Fruit fly (Drosophila melanogaster): Measurements from ENCODE around the gene CG10375.

CG10375 gene

dm6 chr3R:23786768-23787631, 19.5 kb downstream of the CG10375 start (continued):
- TF ChIP-seq pan (optimal IDR thresholded peaks at IDR 0.05) (no peak), pan (GFP tag; optimal IDR thresholded peaks at IDR 0.05 in 1 of 2, IDR thresholded peaks at IDR 0.05 in 1 of 2) (no peak), nau (GFP tag; optimal IDR thresholded peaks at IDR 0.05) (no peak), klu (GFP tag; IDR thresholded peaks at IDR 0.05) (no peak), Kr (GFP tag; optimal IDR thresholded peaks at IDR 0.05) (no peak), CG33557 (GFP tag; optimal IDR thresholded peaks at IDR 0.05) (no peak), CG11504 (tag; optimal IDR thresholded peaks at IDR 0.05) (no peak), gcm2 (GFP tag; optimal IDR thresholded peaks at IDR 0.05) (no peak), amos (GFP tag; IDR thresholded peaks at IDR 0.05; ENCODE audit: partially characterized antibody) (no peak), Xrp1 (GFP tag; IDR thresholded peaks at IDR 0.05) (peak; percentile 78), vvl (GFP tag; IDR thresholded peaks at IDR 0.05) (no peak), Hey (tag; optimal IDR thresholded peaks at IDR 0.05) (no peak), sim (GFP tag; IDR thresholded peaks at IDR 0.05) (peak; percentile 52; the same call in 1 of the 2 replicates), Hr78 (GFP tag; optimal IDR thresholded peaks at IDR 0.05) (peak in 1 of 2 experiments; percentile 25), Hr3 (GFP tag; optimal IDR thresholded peaks at IDR 0.05) (no peak), Pdp1 (GFP tag; optimal IDR thresholded peaks at IDR 0.05) (peak in 1 of 2 experiments; percentile 27), D19B (GFP tag; optimal IDR thresholded peaks at IDR 0.05) (no peak), NfI (GFP tag; optimal IDR thresholded peaks at IDR 0.05) (no peak), CG2129 (GFP tag; IDR thresholded peaks at IDR 0.05; ENCODE audit: partially characterized antibody) (no peak), Six4 (GFP tag; optimal IDR thresholded peaks at IDR 0.05) (no peak), fd102C (GFP tag; optimal IDR thresholded peaks at IDR 0.05) (no peak), Deaf1 (tag; optimal IDR thresholded peaks at IDR 0.05) (no peak), lmd (GFP tag; IDR thresholded peaks at IDR 0.05) (peak; percentile 19; the same call in 1 of the 2 replicates), Rfx (GFP tag; IDR thresholded peaks at IDR 0.05) (no peak), CG3281 (GFP tag; optimal IDR thresholded peaks at IDR 0.05) (no peak), Bgb (GFP tag; IDR thresholded peaks at IDR 0.05; ENCODE audit: partially characterized antibody) (no peak), z (GFP tag; IDR thresholded peaks at IDR 0.05) (no peak), p53 (GFP tag; optimal IDR thresholded peaks at IDR 0.05) (no peak), CG7745 (tag; optimal IDR thresholded peaks at IDR 0.05) (no peak), shn (GFP tag; optimal IDR thresholded peaks at IDR 0.05) (no peak), CG17829 (tag; optimal IDR thresholded peaks at IDR 0.05) (peak; percentile 60), fd64A (GFP tag; optimal IDR thresholded peaks at IDR 0.05) (no peak), CG6272 (GFP tag; IDR thresholded peaks at IDR 0.05) (no peak), CG17359 (tag; optimal IDR thresholded peaks at IDR 0.05) (no peak), odd (GFP tag; optimal IDR thresholded peaks at IDR 0.05) (no peak), chinmo (GFP tag; IDR thresholded peaks at IDR 0.05; ENCODE audit: partially characterized antibody) (0 out of 4 replicates have a peak, but pooled peaks have one; percentile 61), CG34422 (GFP tag; IDR thresholded peaks at IDR 0.05) (no peak), inv (GFP tag; IDR thresholded peaks at IDR 0.05; ENCODE audit: partially characterized antibody) (no peak), sna (GFP tag; IDR thresholded peaks at IDR 0.05; ENCODE audit: partially characterized antibody) (no peak), kni (GFP tag; optimal IDR thresholded peaks at IDR 0.05) (no peak), lov (optimal IDR thresholded peaks at IDR 0.05) (no peak), lov (GFP tag; IDR thresholded peaks at IDR 0.05) (0 out of 3 replicates have a peak, but pooled peaks have one; percentile 57), Ptx1 (GFP tag; IDR thresholded peaks at IDR 0.05) (no peak), insv (GFP tag; optimal IDR thresholded peaks at IDR 0.05) (no peak), sisA (GFP tag; IDR thresholded peaks at IDR 0.05) (no peak), Gsc (GFP tag; IDR thresholded peaks at IDR 0.05) (no peak), zen2 (GFP tag; IDR thresholded peaks at IDR 0.05; ENCODE audit: partially characterized antibody) (no peak), tx (GFP tag; optimal IDR thresholded peaks at IDR 0.05) (no peak), pros (GFP tag; optimal IDR thresholded peaks at IDR 0.05) (no peak)

All from whole organism, embryonic.